Worm (Caenorhabditis elegans): ENCODE results near the gene atrn-1.

ce11 chrX:14711168-14711629 lies at the start of gene atrn-1:
- TF ChIP-seq aly-1 (tag; optimal IDR thresholded peaks at IDR 0.05) (no peak), B0310.2 (tag; optimal IDR thresholded peaks at IDR 0.05) (no peak), ama-1 (optimal IDR thresholded peaks at IDR 0.05) (no peak), hmbx-1 (tag; optimal IDR thresholded peaks at IDR 0.05) (no peak)

Data from whole organism, early embryonic.